Fruit fly (Drosophila melanogaster): ENCODE results near the gene mei-217.

dm6 chrX:17177606-17178005, 34.8 kb upstream of the mei-217 start:
- TF ChIP-seq CG32767 (GFP tag; IDR thresholded peaks at IDR 0.05) (no peak), Ets65A (GFP tag) (no peak), CG8478 (optimal IDR thresholded peaks at IDR 0.05) (no peak), en (GFP tag; optimal IDR thresholded peaks at IDR 0.05) (no peak), Lpt (GFP tag; optimal IDR thresholded peaks at IDR 0.05) (no peak), mirr (GFP tag; optimal IDR thresholded peaks at IDR 0.05) (no peak), CG10147 (GFP tag; optimal IDR thresholded peaks at IDR 0.05) (no peak)
